Worm (Caenorhabditis elegans): ENCODE data around the gene R08F11.7.

The R08F11.7 gene

DNA sequence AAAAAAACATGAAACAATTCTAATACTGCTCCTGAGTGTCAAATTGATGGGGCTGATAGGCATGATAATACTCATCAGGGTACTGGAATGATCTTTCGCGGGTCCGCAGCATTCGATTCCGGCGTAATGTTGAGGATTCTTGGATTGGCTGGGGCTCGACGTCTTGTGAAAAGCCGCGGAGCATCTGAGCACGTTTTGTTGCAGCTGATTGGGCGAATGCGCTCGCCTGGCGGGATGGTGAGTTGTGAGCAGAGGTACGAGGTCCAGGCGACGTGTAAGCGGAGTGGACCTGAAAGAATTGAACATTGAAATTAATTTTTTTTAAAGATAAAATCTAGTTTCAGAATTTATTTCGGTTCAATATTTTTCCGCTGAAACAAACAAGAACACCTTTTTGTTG is 24.1 kb downstream of the R08F11.7 start:
- TF ChIP-seq unc-120 (tag; optimal IDR thresholded peaks at IDR 0.05; ENCODE audit: poor library complexity, severe bottlenecking) = no peak
- TF ChIP-seq unc-62 (GFP tag; optimal IDR thresholded peaks at IDR 0.05) = no peak
- TF ChIP-seq lin-32 (GFP tag; optimal IDR thresholded peaks at IDR 0.05) = no peak
- no peak for TF ChIP-seq snpc-4 (tag; optimal IDR thresholded peaks at IDR 0.05)

DNA sequence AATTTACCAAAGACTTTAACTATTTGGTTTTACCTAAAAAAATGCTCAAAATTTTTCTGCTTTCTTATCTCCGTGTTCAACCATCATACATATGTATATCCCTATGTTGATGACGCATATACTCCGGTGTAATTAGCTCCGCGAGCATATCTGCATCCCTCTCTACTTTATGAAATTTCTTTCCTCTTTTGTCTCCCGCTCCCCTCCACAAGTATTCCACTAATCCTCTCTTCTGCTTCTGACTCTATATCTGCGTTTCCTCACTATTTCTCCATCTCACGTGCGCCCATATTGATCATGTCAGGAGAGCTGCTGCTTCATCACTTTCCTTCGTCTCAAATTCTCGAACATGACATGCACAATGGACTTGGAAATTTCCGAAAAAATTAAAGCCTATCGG is 25.1 kb downstream of the R08F11.7 start, which contains the start of gene H10D18.1:
Gene H10D18.1, plus strand, starts transcription at position 277 of the 400 bp plus-strand sequence.
- TF ChIP-seq ceh-39 (tag; optimal IDR thresholded peaks at IDR 0.05) (no peak), ces-1 (GFP tag; optimal IDR thresholded peaks at IDR 0.05) (peak; percentile 22), pha-4 (tag; optimal IDR thresholded peaks at IDR 0.05) (no peak), blmp-1 (tag; optimal IDR thresholded peaks at IDR 0.05) (no peak), zip-8 (tag; optimal IDR thresholded peaks at IDR 0.05) (no peak)

DNA sequence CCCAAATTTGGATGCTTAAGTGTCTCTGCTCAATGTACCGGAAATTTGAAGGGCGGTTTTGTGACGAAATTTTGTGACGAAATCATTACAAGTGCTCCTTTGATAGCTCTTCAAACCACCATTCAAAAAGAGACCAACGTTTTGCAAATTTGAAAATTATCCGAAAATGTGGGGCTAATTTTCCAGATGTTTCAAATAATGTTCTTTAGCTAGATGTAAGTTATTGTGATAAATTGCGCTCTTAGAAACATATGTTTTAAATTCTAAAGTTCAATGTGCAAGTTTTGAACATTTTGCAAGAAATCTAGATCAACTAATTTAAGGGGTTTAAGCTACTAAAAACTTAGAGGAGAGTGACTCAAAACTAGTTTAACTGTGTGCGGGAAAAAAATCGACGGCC is 31.0 kb downstream of the R08F11.7 start:
- no peak for TF ChIP-seq sem-2 (GFP tag; optimal IDR thresholded peaks at IDR 0.05)
- no peak for TF ChIP-seq flh-1 (GFP tag; optimal IDR thresholded peaks at IDR 0.05)
- TF ChIP-seq zip-8 (tag; optimal IDR thresholded peaks at IDR 0.05) = no peak
- TF ChIP-seq sptf-1 (tag; optimal IDR thresholded peaks at IDR 0.05) = no peak
- TF ChIP-seq bed-3 (GFP tag; optimal IDR thresholded peaks at IDR 0.05) = no peak
- TF ChIP-seq nhr-2 (tag; optimal IDR thresholded peaks at IDR 0.05) = no peak
- TF ChIP-seq cnd-1 (tag; optimal IDR thresholded peaks at IDR 0.05) = no peak
- TF ChIP-seq M03D4.4 (tag; optimal IDR thresholded peaks at IDR 0.05) = no peak
- no peak for TF ChIP-seq pha-4 (tag; optimal IDR thresholded peaks at IDR 0.05)
- no peak for TF ChIP-seq mep-1 (tag; optimal IDR thresholded peaks at IDR 0.05)
- no peak for TF ChIP-seq snpc-4 (tag; optimal IDR thresholded peaks at IDR 0.05)
- TF ChIP-seq nhr-237 (tag; optimal IDR thresholded peaks at IDR 0.05) = no peak

DNA sequence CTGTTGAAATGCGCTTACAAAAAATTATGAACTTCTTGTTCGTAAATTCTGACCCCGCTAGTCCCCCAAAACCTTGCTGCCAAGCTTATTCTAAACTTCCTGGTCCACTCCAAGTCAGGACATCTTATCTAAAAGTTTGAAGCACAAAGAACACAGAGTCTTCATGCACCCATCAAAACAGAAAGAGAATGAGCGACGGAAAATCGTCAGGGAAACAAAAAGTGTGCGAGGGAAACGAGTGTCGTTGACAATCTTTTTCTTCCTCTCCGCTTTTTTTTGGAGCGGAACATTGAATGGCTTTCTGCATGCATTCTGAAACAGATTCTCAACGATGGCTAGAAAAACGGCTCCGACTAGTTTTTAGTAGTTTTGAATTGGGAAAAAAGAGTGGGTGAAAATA is 35.3 kb downstream of the R08F11.7 start:
- no peak for TF ChIP-seq snpc-4 (tag; optimal IDR thresholded peaks at IDR 0.05)

DNA sequence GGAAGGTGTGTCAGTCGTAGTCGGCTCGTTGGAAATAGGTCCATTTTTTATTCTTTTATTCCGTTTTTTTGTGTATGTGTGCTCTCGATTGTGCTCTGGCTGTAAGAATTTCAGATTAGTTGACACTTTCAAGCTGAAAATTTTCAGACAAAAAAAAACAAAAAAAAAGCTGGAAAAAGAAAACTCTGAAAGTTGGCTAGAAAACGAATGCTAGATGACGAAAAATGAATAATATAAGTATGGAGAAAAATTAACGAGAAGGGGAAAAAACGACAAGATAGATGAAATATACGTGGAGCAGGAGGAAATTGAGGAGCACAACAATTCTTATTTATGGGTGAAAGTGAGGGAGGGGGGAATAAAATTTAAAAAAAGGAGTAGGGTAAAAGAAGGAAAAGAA is 41.7 kb downstream of the R08F11.7 start, which contains the start of gene H10D18.5:
Gene H10D18.5, minus strand, starts transcription at position 101 of the 400 bp plus-strand sequence.
- TF ChIP-seq blmp-1 (tag; optimal IDR thresholded peaks at IDR 0.05) (no peak), bed-3 (GFP tag; optimal IDR thresholded peaks at IDR 0.05) (no peak), zip-8 (tag; optimal IDR thresholded peaks at IDR 0.05) (no peak)

DNA sequence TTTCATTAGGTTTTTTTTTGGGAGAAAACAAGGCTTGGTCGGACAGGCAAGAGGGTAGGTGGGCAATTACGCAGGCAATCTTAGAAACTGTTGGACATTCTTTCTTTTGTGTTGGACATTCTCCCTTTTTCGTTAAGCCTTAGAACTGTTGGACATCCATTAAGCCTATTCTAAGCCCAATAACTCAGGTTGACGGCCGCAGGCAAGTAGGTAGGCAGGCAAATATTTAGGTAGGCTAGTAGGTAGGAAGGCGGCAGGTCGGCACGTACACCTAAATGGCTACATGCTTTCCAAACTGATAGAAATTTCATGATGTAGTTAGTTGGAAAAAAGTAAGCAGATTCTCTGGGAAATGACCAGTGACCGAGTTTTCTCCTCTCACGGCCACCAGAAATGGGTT is 42.2 kb downstream of the R08F11.7 start:
- TF ChIP-seq nhr-2 (tag; optimal IDR thresholded peaks at IDR 0.05) (no peak), mls-2 (tag; optimal IDR thresholded peaks at IDR 0.05) (no peak), lin-32 (GFP tag; optimal IDR thresholded peaks at IDR 0.05) (no peak), ceh-39 (tag; optimal IDR thresholded peaks at IDR 0.05) (no peak), ceh-83 (GFP tag; optimal IDR thresholded peaks at IDR 0.05) (no peak), zip-8 (tag; optimal IDR thresholded peaks at IDR 0.05) (no peak), sptf-1 (tag; optimal IDR thresholded peaks at IDR 0.05) (no peak), M03D4.4 (tag; optimal IDR thresholded peaks at IDR 0.05) (no peak), hlh-1 (tag; optimal IDR thresholded peaks at IDR 0.05) (no peak), mep-1 (tag; optimal IDR thresholded peaks at IDR 0.05) (no peak), ces-1 (GFP tag; optimal IDR thresholded peaks at IDR 0.05) (no peak), elt-1 (tag; optimal IDR thresholded peaks at IDR 0.05; ENCODE audit: borderline replicate concordance, insufficient read depth) (no peak), unc-120 (tag; optimal IDR thresholded peaks at IDR 0.05; ENCODE audit: poor library complexity, severe bottlenecking) (no peak), snpc-4 (tag; optimal IDR thresholded peaks at IDR 0.05) (no peak), blmp-1 (tag; optimal IDR thresholded peaks at IDR 0.05) (no peak)

DNA sequence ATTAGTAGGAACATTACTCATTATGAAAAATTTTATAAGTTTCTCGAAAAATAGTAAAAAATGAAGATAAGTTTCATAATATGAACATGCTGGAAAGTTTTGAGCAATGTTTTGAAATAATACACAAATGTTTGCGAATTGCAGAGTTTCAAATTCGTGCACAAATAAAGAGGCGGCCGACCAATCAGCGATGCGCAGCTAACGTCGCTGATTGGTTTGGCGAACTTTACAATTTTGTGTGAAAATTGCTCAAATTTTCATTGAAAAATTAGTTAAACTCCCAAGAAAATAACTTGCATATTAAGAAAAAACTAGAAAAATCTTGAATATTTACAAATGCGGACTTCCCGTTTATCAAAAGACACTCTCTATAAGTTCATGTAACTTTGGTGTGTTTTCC is 42.8 kb downstream of the R08F11.7 start:
- no peak for TF ChIP-seq ceh-43 (GFP tag; optimal IDR thresholded peaks at IDR 0.05)
- TF ChIP-seq hlh-1 (tag; optimal IDR thresholded peaks at IDR 0.05) = no peak
- no peak for TF ChIP-seq unc-120 (tag; optimal IDR thresholded peaks at IDR 0.05; ENCODE audit: poor library complexity, severe bottlenecking)
- no peak for TF ChIP-seq zip-8 (tag; optimal IDR thresholded peaks at IDR 0.05)
- no peak for TF ChIP-seq nhr-237 (tag; optimal IDR thresholded peaks at IDR 0.05)
- no peak for TF ChIP-seq lin-32 (GFP tag; optimal IDR thresholded peaks at IDR 0.05)
- TF ChIP-seq M03D4.4 (tag; optimal IDR thresholded peaks at IDR 0.05) = no peak

DNA sequence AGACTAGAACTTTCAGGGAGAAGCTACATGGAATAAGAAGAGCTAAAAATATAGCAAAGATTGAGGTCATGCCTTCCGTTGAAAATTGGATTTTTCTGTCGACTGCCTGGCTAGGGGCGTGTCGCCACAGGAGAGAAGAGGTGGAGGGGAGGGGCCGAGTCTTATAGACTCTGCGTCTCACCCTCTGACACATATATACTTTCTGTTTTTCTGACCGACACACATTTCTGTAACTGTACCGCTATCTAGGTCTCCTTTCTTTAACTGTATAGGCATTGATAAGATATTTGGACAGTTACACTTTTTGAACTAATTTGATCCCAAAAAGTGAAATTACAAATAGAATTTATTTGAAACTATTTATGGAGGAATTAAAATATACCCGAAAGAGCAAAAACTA is 51.6 kb downstream of the R08F11.7 start:
- no peak for TF ChIP-seq nhr-76 (tag; optimal IDR thresholded peaks at IDR 0.05)
- TF ChIP-seq zip-8 (tag; optimal IDR thresholded peaks at IDR 0.05) = no peak
- TF ChIP-seq drap-1 (GFP tag; optimal IDR thresholded peaks at IDR 0.05) = no peak
- TF ChIP-seq tbx-8 (GFP tag; optimal IDR thresholded peaks at IDR 0.05) = no peak
- no peak for TF ChIP-seq lsy-2 (tag; optimal IDR thresholded peaks at IDR 0.05)
- no peak for TF ChIP-seq unc-39 (tag; optimal IDR thresholded peaks at IDR 0.05)
- TF ChIP-seq elt-3 (tag; optimal IDR thresholded peaks at IDR 0.05) = no peak
